Fruit fly (Drosophila melanogaster) whole organism, adult: ENCODE data around the gene Klp3A.

Experiments used
- CG1620 ChIP-seq: fragments of 200-800 bp; sonication (Bioruptor generic); optimal IDR thresholded peaks from 2 replicates; lab custom pipeline; 2016; ENCODE audit warnings: missing biosample characterization, missing genetic modification characterization
- CG33017 ChIP-seq: fragments of 200-800 bp; sonication (Bioruptor generic); optimal IDR thresholded peaks from 2 replicates; lab custom pipeline; 2018; ENCODE audit warnings: missing biosample characterization, mild to moderate bottlenecking, missing genetic modification characterization, moderate library complexity
- CG5204 ChIP-seq: fragments of 200-800 bp; sonication (Bioruptor generic); optimal IDR thresholded peaks from 2 replicates; lab custom pipeline; 2016; ENCODE audit warnings: missing biosample characterization, missing genetic modification characterization
- CG7045 ChIP-seq: fragments of 200-800 bp; sonication (Bioruptor generic); optimal IDR thresholded peaks from 2 replicates; lab custom pipeline; 2017; ENCODE audit warnings: missing biosample characterization, mild to moderate bottlenecking, missing genetic modification characterization
- Crg-1 ChIP-seq: fragments of 200-800 bp; sonication (Bioruptor generic); optimal IDR thresholded peaks from 2 replicates; lab custom pipeline; 2016; ENCODE audit warnings: missing biosample characterization, missing genetic modification characterization
- Hr96 ChIP-seq: fragments of 200-800 bp; sonication (Bioruptor generic); optimal IDR thresholded peaks from 2 replicates; lab custom pipeline; 2016; ENCODE audit warnings: missing biosample characterization, missing genetic modification characterization
- bab1 ChIP-seq: fragments of 200-800 bp; sonication (Bioruptor generic); optimal IDR thresholded peaks from 3 replicates; lab custom pipeline; 2019; ENCODE audit warnings: missing biosample characterization, mild to moderate bottlenecking, missing genetic modification characterization, moderate library complexity
- cic ChIP-seq: fragments of 200-800 bp; sonication (Bioruptor generic); optimal IDR thresholded peaks from 2 replicates; lab custom pipeline; 2017; ENCODE audit warnings: missing biosample characterization, mild to moderate bottlenecking, missing genetic modification characterization, moderate library complexity
- cnc ChIP-seq, 2 experiments: fragments of >200 bp; optimal IDR thresholded peaks; 2 replicates each; lab custom pipeline; 2017
- kay ChIP-seq: fragments of 200-800 bp; sonication (Bioruptor generic); peaks from one replicate; lab custom pipeline; 2016; ENCODE audit warnings: missing biosample characterization, missing genetic modification characterization, borderline replicate concordance
- toe ChIP-seq: fragments of 200-800 bp; sonication (Bioruptor generic); optimal IDR thresholded peaks from 2 replicates; lab custom pipeline; 2016; ENCODE audit warnings: missing biosample characterization, missing genetic modification characterization

dm6 chrX:2581793-2582503 is 21.9 kb downstream of the Klp3A start:
- peak; percentile 37 for TF ChIP-seq CG5204 (GFP tag; lab: Kevin White, UChicago)
- TF ChIP-seq CG33017 (tag; lab: Kevin White, UChicago) = no peak
- peak; percentile 33 for TF ChIP-seq toe
- TF ChIP-seq Hr96 = no peak
- TF ChIP-seq bab1 (GFP tag; lab: Kevin White, UChicago) = no peak
- TF ChIP-seq cnc (optimal IDR thresholded peaks at IDR 0.05; lab: Kevin White, UChicago) = no peak
- no peak for TF ChIP-seq cic (GFP tag; lab: Kevin White, UChicago)
- TF ChIP-seq Crg-1 = no peak
- no peak for TF ChIP-seq kay
- no peak for TF ChIP-seq CG1620 (GFP tag; lab: Kevin White, UChicago)
- no peak for TF ChIP-seq CG7045 (GFP tag; lab: Kevin White, UChicago)
